Worm (Caenorhabditis elegans): ENCODE results near the gene srbc-75.

DNA sequence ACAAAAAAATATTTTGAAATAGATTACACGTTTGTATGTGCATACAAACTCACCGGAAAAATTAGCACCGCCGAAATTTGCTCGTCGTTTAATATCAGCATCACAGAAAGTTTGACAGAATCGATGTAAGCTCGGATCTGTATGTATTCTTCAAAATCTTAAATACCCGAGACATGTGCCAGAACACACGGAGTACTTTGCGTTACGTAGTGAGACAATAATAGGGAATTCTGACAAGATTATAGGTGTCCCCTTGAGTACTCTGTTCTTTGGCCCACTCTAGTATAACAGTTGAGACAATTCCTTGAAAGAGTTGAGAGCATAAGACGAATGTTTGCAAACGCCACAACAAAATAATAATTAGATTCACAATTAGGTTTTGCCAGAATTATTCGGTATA lies 50.0 kb downstream of the srbc-75 start, which contains the start of gene srx-48:
- TF ChIP-seq ztf-23 (GFP tag; IDR thresholded peaks at IDR 0.05) = no peak
- no peak for TF ChIP-seq flt-1 (GFP tag; IDR thresholded peaks at IDR 0.05)
- no peak for TF ChIP-seq cog-1 (tag; optimal IDR thresholded peaks at IDR 0.05)
- TF ChIP-seq T22C8.4 (GFP tag; IDR thresholded peaks at IDR 0.05) = no peak
- no peak for TF ChIP-seq ztf-29 (GFP tag; IDR thresholded peaks at IDR 0.05)
